Fruit fly (Drosophila melanogaster) whole organism, embryonic: ENCODE results near the gene CG32832.

Experiments
- Aef1 ChIP-seq: fragments of 200-800 bp; sonication (Bioruptor generic); IDR thresholded peaks from 3 replicates; pipeline ENCODE4 v1.3.6; 2022; ENCODE audit warnings: missing biosample characterization, missing genetic modification characterization
- Atf3 ChIP-seq: fragments of 200-800 bp; sonication (Bioruptor generic); optimal IDR thresholded peaks from 3 replicates; lab custom pipeline; 2016; ENCODE audit warnings: missing biosample characterization, missing genetic modification characterization
- B-H2 ChIP-seq: fragments of 200-800 bp; sonication (Bioruptor generic); optimal IDR thresholded peaks from 2 replicates; lab custom pipeline; 2018; ENCODE audit warnings: missing biosample characterization, mild to moderate bottlenecking, missing genetic modification characterization
- Bdp1 ChIP-seq: fragments of 200-800 bp; sonication (Bioruptor generic); optimal IDR thresholded peaks from 3 replicates; lab custom pipeline; 2016; ENCODE audit warnings: missing biosample characterization, missing genetic modification characterization
- CG10565 ChIP-seq: fragments of 200-800 bp; sonication (Bioruptor generic); optimal IDR thresholded peaks from 3 replicates; lab custom pipeline; 2016; ENCODE audit warnings: missing biosample characterization, mild to moderate bottlenecking, missing genetic modification characterization
- CG11456 ChIP-seq: fragments of 200-800 bp; sonication (Bioruptor generic); IDR thresholded peaks from 3 replicates; pipeline ENCODE4 v1.3.6; 2022; ENCODE audit warnings: missing biosample characterization, missing genetic modification characterization
- CG11504 ChIP-seq: fragments of 200-800 bp; sonication (Bioruptor generic); optimal IDR thresholded peaks from 3 replicates; lab custom pipeline; 2019; ENCODE audit warnings: missing biosample characterization, mild to moderate bottlenecking, missing genetic modification characterization, moderate library complexity
- CG11560 ChIP-seq: fragments of 200-800 bp; sonication (Bioruptor generic); IDR thresholded peaks from 3 replicates; pipeline ENCODE4 v1.3.6; 2022; ENCODE audit warnings: missing biosample characterization, missing genetic modification characterization
- CG12659 ChIP-seq: fragments of 200-800 bp; sonication (Bioruptor generic); optimal IDR thresholded peaks from 3 replicates; lab custom pipeline; 2017; ENCODE audit warnings: mild to moderate bottlenecking, missing biosample characterization, missing genetic modification reagents, missing genetic modification characterization
- CG12769 ChIP-seq: fragments of 200-800 bp; sonication (Bioruptor generic); optimal IDR thresholded peaks from 2 replicates; lab custom pipeline; 2019; ENCODE audit warnings: missing biosample characterization, mild to moderate bottlenecking, missing genetic modification characterization, moderate library complexity
- CG1529 ChIP-seq: fragments of 200-800 bp; sonication (Bioruptor generic); optimal IDR thresholded peaks from 3 replicates; lab custom pipeline; 2018; ENCODE audit warnings: missing biosample characterization, missing genetic modification characterization
- CG17361 ChIP-seq: fragments of 200-800 bp; sonication (Bioruptor generic); IDR thresholded peaks from 3 replicates; pipeline ENCODE4 v1.3.6; 2022; ENCODE audit warnings: missing biosample characterization, missing genetic modification characterization
- CG18262 ChIP-seq: fragments of 200-800 bp; optimal IDR thresholded peaks from 3 replicates; lab custom pipeline; 2019; ENCODE audit warnings: missing biosample characterization, mild to moderate bottlenecking, missing genetic modification characterization, moderate library complexity
- CG2889 ChIP-seq: fragments of 200-800 bp; sonication (Bioruptor generic); IDR thresholded peaks from 3 replicates; pipeline ENCODE4 v1.3.6; 2022; ENCODE audit warnings: missing biosample characterization, missing genetic modification characterization
- CG34376 ChIP-seq: fragments of 200-800 bp; sonication (Bioruptor generic); optimal IDR thresholded peaks from 2 replicates; lab custom pipeline; 2018; ENCODE audit warnings: missing biosample characterization, mild to moderate bottlenecking, missing genetic modification characterization
- CG4404 ChIP-seq: fragments of 200-800 bp; sonication (Bioruptor generic); IDR thresholded peaks from 2 replicates; pipeline ENCODE4 v1.3.6; 2022; ENCODE audit warnings: missing biosample characterization, missing genetic modification characterization
- CG7372 ChIP-seq: fragments of 200-800 bp; sonication (Bioruptor generic); IDR thresholded peaks from 2 replicates; pipeline ENCODE4 v1.3.6; 2022; ENCODE audit warnings: missing biosample characterization, missing genetic modification characterization
- CG7745 ChIP-seq: fragments of 200-800 bp; sonication (Bioruptor generic); optimal IDR thresholded peaks from 2 replicates; lab custom pipeline; 2018; ENCODE audit warnings: missing biosample characterization, mild to moderate bottlenecking, missing genetic modification characterization, moderate library complexity
- CG7786 ChIP-seq: fragments of 200-800 bp; sonication (Bioruptor generic); optimal IDR thresholded peaks from 2 replicates; lab custom pipeline; 2016; ENCODE audit warnings: missing biosample characterization, missing genetic modification characterization
- CG8388 ChIP-seq: fragments of 200-800 bp; sonication (Bioruptor generic); optimal IDR thresholded peaks from 2 replicates; lab custom pipeline; 2019; ENCODE audit warnings: missing biosample characterization, mild to moderate bottlenecking, missing genetic modification characterization, moderate library complexity
- D19B ChIP-seq: fragments of 200-800 bp; sonication (Bioruptor generic); optimal IDR thresholded peaks from 2 replicates; lab custom pipeline; 2017; ENCODE audit warnings: missing biosample characterization, mild to moderate bottlenecking, missing genetic modification characterization
- Doc2 ChIP-seq: fragments of 200-800 bp; sonication (Bioruptor generic); IDR thresholded peaks from 2 replicates; pipeline ENCODE4 v1.3.6; 2022; ENCODE audit warnings: missing biosample characterization, missing genetic modification characterization
- Dref ChIP-seq: fragments of 200-800 bp; sonication (Bioruptor generic); IDR thresholded peaks from 2 replicates; pipeline ENCODE4 v1.3.6; 2022; ENCODE audit warnings: missing biosample characterization, missing genetic modification characterization
- Ets65A ChIP-seq: fragments of 200-800 bp; sonication (Bioruptor generic); peaks from one replicate; lab custom pipeline; 2016; ENCODE audit warnings: missing biosample characterization, missing genetic modification characterization
- Gsc ChIP-seq: fragments of 200-800 bp; sonication (Bioruptor generic); IDR thresholded peaks from 2 replicates; pipeline ENCODE4 v1.3.6; 2022; ENCODE audit warnings: missing biosample characterization, missing genetic modification characterization
- Hmr ChIP-seq: fragments of 200-800 bp; sonication (Bioruptor generic); optimal IDR thresholded peaks from 3 replicates; lab custom pipeline; 2017; ENCODE audit warnings: mild to moderate bottlenecking, missing biosample characterization, missing genetic modification reagents, missing genetic modification characterization
- Hr39 ChIP-seq: fragments of >200 bp; optimal IDR thresholded peaks from 2 replicates; lab custom pipeline; 2017
- NC2β ChIP-seq: fragments of 200-800 bp; sonication (Bioruptor generic); optimal IDR thresholded peaks from 2 replicates; lab custom pipeline; 2016; ENCODE audit warnings: missing biosample characterization, missing genetic modification characterization
- Rfx ChIP-seq: fragments of 200-800 bp; sonication (Bioruptor generic); IDR thresholded peaks from 2 replicates; pipeline ENCODE4 v1.3.6; 2022; ENCODE audit warnings: missing biosample characterization, missing genetic modification characterization
- abd-A ChIP-seq: fragments of 200-800 bp; sonication (Bioruptor generic); optimal IDR thresholded peaks from 3 replicates; lab custom pipeline; 2019; ENCODE audit warnings: missing biosample characterization, mild to moderate bottlenecking, missing genetic modification characterization, moderate library complexity
- ap ChIP-seq: fragments of 200-800 bp; sonication (Bioruptor generic); IDR thresholded peaks from 2 replicates; pipeline ENCODE4 v1.3.6; 2022; ENCODE audit warnings: missing biosample characterization, missing genetic modification characterization
- ara ChIP-seq: fragments of 200-800 bp; sonication (Bioruptor generic); IDR thresholded peaks from 2 replicates; pipeline ENCODE4 v1.3.6; 2022; ENCODE audit warnings: missing biosample characterization, missing genetic modification characterization
- br ChIP-seq: fragments of >200 bp; optimal IDR thresholded peaks from 2 replicates; lab custom pipeline; 2017
- cas ChIP-seq: fragments of 200-800 bp; sonication (Bioruptor generic); IDR thresholded peaks from 2 replicates; pipeline ENCODE4 v1.3.6; 2022; ENCODE audit warnings: missing biosample characterization, missing genetic modification characterization
- chm ChIP-seq: fragments of 200-800 bp; sonication (Bioruptor generic); IDR thresholded peaks from 2 replicates; pipeline ENCODE4 v1.3.6; 2022; ENCODE audit warnings: missing biosample characterization, missing genetic modification characterization
- emc ChIP-seq: fragments of 200-800 bp; sonication (Bioruptor generic); optimal IDR thresholded peaks from 2 replicates; lab custom pipeline; 2016; ENCODE audit warnings: missing biosample characterization, missing genetic modification characterization
- ewg ChIP-seq: fragments of 200-800 bp; sonication (Bioruptor generic); optimal IDR thresholded peaks from 3 replicates; lab custom pipeline; 2017; ENCODE audit warnings: mild to moderate bottlenecking, missing biosample characterization, missing genetic modification reagents, missing genetic modification characterization
- gce ChIP-seq: fragments of 200-800 bp; sonication (Bioruptor generic); IDR thresholded peaks from 3 replicates; pipeline ENCODE4 v1.3.6; 2022; ENCODE audit warnings: missing biosample characterization, missing genetic modification characterization
- grau ChIP-seq: fragments of 200-800 bp; optimal IDR thresholded peaks from 3 replicates; lab custom pipeline; 2019; ENCODE audit warnings: missing biosample characterization, mild to moderate bottlenecking, missing genetic modification characterization, moderate library complexity
- gsb-n ChIP-seq: fragments of 200-800 bp; sonication (Bioruptor generic); optimal IDR thresholded peaks from 3 replicates; lab custom pipeline; 2018; ENCODE audit warnings: missing biosample characterization, mild to moderate bottlenecking, missing genetic modification characterization
- pb ChIP-seq: fragments of 200-800 bp; sonication (Bioruptor generic); optimal IDR thresholded peaks from 3 replicates; lab custom pipeline; 2016; ENCODE audit warnings: missing biosample characterization, missing genetic modification characterization
- phol ChIP-seq: fragments of 200-800 bp; sonication (Bioruptor generic); optimal IDR thresholded peaks from 3 replicates; lab custom pipeline; 2018; ENCODE audit warnings: missing biosample characterization, mild to moderate bottlenecking, missing genetic modification characterization, moderate library complexity
- pita ChIP-seq: fragments of 200-800 bp; sonication (Bioruptor generic); optimal IDR thresholded peaks from 2 replicates; lab custom pipeline; 2017; ENCODE audit warnings: missing biosample characterization, mild to moderate bottlenecking, missing genetic modification characterization
- pnt ChIP-seq: fragments of 200-800 bp; sonication (Bioruptor generic); optimal IDR thresholded peaks from 3 replicates; lab custom pipeline; 2016; ENCODE audit warnings: missing biosample characterization, missing genetic modification characterization
- seq ChIP-seq: fragments of 200-800 bp; sonication (Bioruptor generic); IDR thresholded peaks from 2 replicates; pipeline ENCODE4 v1.3.6; 2022; ENCODE audit warnings: missing biosample characterization, missing genetic modification characterization
- slbo ChIP-seq: fragments of 200-800 bp; sonication (Bioruptor generic); IDR thresholded peaks from 2 replicates; pipeline ENCODE4 v1.3.6; 2022; ENCODE audit warnings: missing biosample characterization, missing genetic modification characterization
- ssp ChIP-seq: fragments of 200-800 bp; sonication (Bioruptor generic); IDR thresholded peaks from 2 replicates; pipeline ENCODE4 v1.3.6; 2022; ENCODE audit warnings: missing biosample characterization, missing genetic modification characterization
- tap ChIP-seq: fragments of 200-800 bp; optimal IDR thresholded peaks from 3 replicates; lab custom pipeline; 2019; ENCODE audit warnings: missing biosample characterization, mild to moderate bottlenecking, missing genetic modification characterization, moderate library complexity
- tgo ChIP-seq: fragments of 200-800 bp; sonication (Bioruptor generic); IDR thresholded peaks from 3 replicates; pipeline ENCODE4 v1.3.6; 2022; ENCODE audit warnings: missing biosample characterization, missing genetic modification characterization
- tin ChIP-seq: fragments of 200-800 bp; sonication (Bioruptor generic); optimal IDR thresholded peaks from 3 replicates; lab custom pipeline; 2016; ENCODE audit warnings: missing biosample characterization, missing genetic modification characterization
- trem ChIP-seq: fragments of 200-800 bp; optimal IDR thresholded peaks from 3 replicates; lab custom pipeline; 2019; ENCODE audit warnings: missing biosample characterization, mild to moderate bottlenecking, missing genetic modification characterization, moderate library complexity
- tup ChIP-seq: fragments of 200-800 bp; sonication (Bioruptor generic); optimal IDR thresholded peaks from 2 replicates; lab custom pipeline; 2016; ENCODE audit warnings: missing biosample characterization, mild to moderate bottlenecking, missing genetic modification characterization, moderate library complexity
- unpg ChIP-seq: fragments of 200-800 bp; sonication (Bioruptor generic); optimal IDR thresholded peaks from 3 replicates; lab custom pipeline; 2018; ENCODE audit warnings: missing biosample characterization, mild to moderate bottlenecking, missing genetic modification characterization, moderate library complexity
- vfl ChIP-seq: fragments of 200-800 bp; sonication (Bioruptor generic); optimal IDR thresholded peaks from 2 replicates; lab custom pipeline; 2016; ENCODE audit warnings: missing biosample characterization, missing genetic modification characterization

Gene CG32832

dm6 chr2L:16859566-16859965, 19.5 kb downstream of the CG32832 start (continued):
- TF ChIP-seq B-H2 (GFP tag; lab: Kevin White, UChicago) (no peak), Doc2 (GFP tag; lab: Robert Waterston, UW) (no peak), CG12659 (no peak), CG7372 (GFP tag; lab: Robert Waterston, UW) (no peak), Atf3 (GFP tag; lab: Kevin White, UChicago) (no peak), tup (GFP tag; lab: Kevin White, UChicago) (no peak), pita (GFP tag; lab: Kevin White, UChicago) (peak; percentile 35), CG8388 (GFP tag; lab: Kevin White, UChicago) (peak; percentile 36), ewg (GFP tag; lab: Kevin White, UChicago) (no peak), Dref (GFP tag; lab: Robert Waterston, UW) (no peak), CG34376 (GFP tag; lab: Kevin White, UChicago) (no peak), tgo (GFP tag; lab: Robert Waterston, UW) (no peak), slbo (no peak), emc (GFP tag; lab: Kevin White, UChicago) (no peak), Aef1 (no peak), vfl (GFP tag; lab: Kevin White, UChicago) (no peak), br (no peak), Bdp1 (GFP tag; lab: Kevin White, UChicago) (no peak), seq (GFP tag; lab: Robert Waterston, UW) (no peak), CG18262 (tag; lab: Kevin White, UChicago) (peak; percentile 22), CG4404 (GFP tag; lab: Robert Waterston, UW) (no peak), unpg (peak; percentile 44), ara (GFP tag; lab: Robert Waterston, UW) (no peak), tin (GFP tag; lab: Kevin White, UChicago) (no peak), CG10565 (no peak), phol (tag; lab: Kevin White, UChicago) (peak; percentile 29), CG2889 (GFP tag; lab: Robert Waterston, UW) (peak; percentile 60; the same call in 2 of the 3 replicates), NC2β (GFP tag; lab: Kevin White, UChicago) (no peak), CG7786 (GFP tag; lab: Kevin White, UChicago) (no peak), CG11504 (tag; lab: Kevin White, UChicago) (peak; percentile 45), CG11560 (tag; lab: Robert Waterston, UW) (no peak), abd-A (tag; lab: Kevin White, UChicago) (no peak), CG17361 (GFP tag; lab: Robert Waterston, UW) (no peak), gsb-n (tag; lab: Kevin White, UChicago) (peak; percentile 51), CG11456 (GFP tag; lab: Robert Waterston, UW) (no peak), pb (GFP tag; lab: Kevin White, UChicago) (no peak), CG1529 (GFP tag; lab: Kevin White, UChicago) (no peak), CG7745 (no peak), trem (tag; lab: Kevin White, UChicago) (peak; percentile 20), gce (GFP tag; lab: Robert Waterston, UW) (no peak), Ets65A (peak; percentile 38), cas (no peak), chm (GFP tag; lab: Robert Waterston, UW) (no peak), tap (tag; lab: Kevin White, UChicago) (peak; percentile 25), grau (tag; lab: Kevin White, UChicago) (peak; percentile 34), ap (GFP tag; lab: Robert Waterston, UW) (no peak), Gsc (GFP tag; lab: Robert Waterston, UW) (no peak), D19B (GFP tag; lab: Kevin White, UChicago) (no peak), Rfx (GFP tag; lab: Robert Waterston, UW) (0 out of 2 replicates have a peak, but pooled peaks have one; percentile 41), Hmr (GFP tag; lab: Kevin White, UChicago) (no peak), Hr39 (lab: Kevin White, UChicago) (no peak), pnt (GFP tag; lab: Kevin White, UChicago) (no peak), ssp (GFP tag; lab: Robert Waterston, UW) (no peak), CG12769 (tag; lab: Kevin White, UChicago) (no peak)
